Worm (Caenorhabditis elegans): ENCODE data around the gene nhr-264.

Gene nhr-264

ce11 chrIV:9336538-9337090 lies 42.9 kb upstream of the nhr-264 start, which contains the start of gene T20D3.5:
Gene T20D3.5, plus strand, starts transcription at chrIV:9337040.
- no peak for TF ChIP-seq lin-13 (GFP tag; optimal IDR thresholded peaks at IDR 0.05)
- no peak for TF ChIP-seq lir-3 (tag; optimal IDR thresholded peaks at IDR 0.05)
- TF ChIP-seq set-16 (GFP tag; IDR thresholded peaks at IDR 0.05): no peak
- TF ChIP-seq dmd-8 (GFP tag; IDR thresholded peaks at IDR 0.05): no peak
- no peak for TF ChIP-seq nhr-237 (tag; optimal IDR thresholded peaks at IDR 0.05)
- no peak for TF ChIP-seq hmg-1.1 (GFP tag; IDR thresholded peaks at IDR 0.05)
- peak; percentile 67 for TF ChIP-seq unc-130 (GFP tag; optimal IDR thresholded peaks at IDR 0.05)
- TF ChIP-seq daf-8 (GFP tag; IDR thresholded peaks at IDR 0.05): no peak
- no peak for TF ChIP-seq mep-1 (tag; optimal IDR thresholded peaks at IDR 0.05)
- TF ChIP-seq mes-2 (tag; optimal IDR thresholded peaks at IDR 0.05; ENCODE audit: poor library complexity, severe bottlenecking): peak; percentile 66
- no peak for TF ChIP-seq T20F7.1 (GFP tag; optimal IDR thresholded peaks at IDR 0.05)
- no peak for TF ChIP-seq aly-2 (tag; optimal IDR thresholded peaks at IDR 0.05)

- TF ChIP-seq unc-62 (GFP tag; optimal IDR thresholded peaks at IDR 0.05 in 1 of 2) (no peak), unc-62 (tag; optimal IDR thresholded peaks at IDR 0.05) (no peak), spr-1 (tag; optimal IDR thresholded peaks at IDR 0.05) (no peak), ceh-44 (GFP tag; IDR thresholded peaks at IDR 0.05) (no peak), dmd-6 (GFP tag; IDR thresholded peaks at IDR 0.05) (peak; percentile 75), ceh-82 (tag; optimal IDR thresholded peaks at IDR 0.05) (no peak), ZK337.2 (GFP tag; IDR thresholded peaks at IDR 0.05) (no peak), hlh-30 (tag; optimal IDR thresholded peaks at IDR 0.05; ENCODE audit: insufficient read depth) (peak; percentile 57), mep-1 (tag; optimal IDR thresholded peaks at IDR 0.05) (peak; percentile 55), nhr-77 (tag; optimal IDR thresholded peaks at IDR 0.05) (peak; percentile 23), hmg-1.1 (GFP tag; IDR thresholded peaks at IDR 0.05) (0 out of 2 replicates have a peak, but pooled peaks have one; percentile 40), dve-1 (tag; optimal IDR thresholded peaks at IDR 0.05; ENCODE audit: insufficient read depth) (peak; percentile 69), daf-16 (GFP tag; optimal IDR thresholded peaks at IDR 0.05) (no peak), daf-16 (tag; optimal IDR thresholded peaks at IDR 0.05) (peak; percentile 64), ceh-20 (GFP tag; IDR thresholded peaks at IDR 0.05) (0 out of 2 replicates have a peak, but pooled peaks have one; percentile 8), nhr-25 (tag; optimal IDR thresholded peaks at IDR 0.05; ENCODE audit: borderline replicate concordance, insufficient read depth) (no peak), pqm-1 (tag; optimal IDR thresholded peaks at IDR 0.05) (peak; percentile 24), lsy-2 (tag; optimal IDR thresholded peaks at IDR 0.05) (peak in 1 of 2 experiments; percentile 57), mxl-3 (GFP tag; optimal IDR thresholded peaks at IDR 0.05) (no peak), mes-2 (tag; optimal IDR thresholded peaks at IDR 0.05; ENCODE audit: poor library complexity, severe bottlenecking) (peak; percentile 56), lin-38 (GFP tag; IDR thresholded peaks at IDR 0.05) (peak; percentile 29; the same call in 1 of the 2 replicates), snpc-1.2 (GFP tag; IDR thresholded peaks at IDR 0.05) (no peak), ztf-11 (tag; optimal IDR thresholded peaks at IDR 0.05) (no peak), gei-8 (GFP tag; optimal IDR thresholded peaks at IDR 0.05) (no peak), cey-2 (tag; optimal IDR thresholded peaks at IDR 0.05; ENCODE audit: borderline replicate concordance, insufficient read depth) (no peak), hlh-11 (tag; optimal IDR thresholded peaks at IDR 0.05) (peak; percentile 64), dpl-1 (GFP tag; optimal IDR thresholded peaks at IDR 0.05) (peak; percentile 35), ctbp-1 (GFP tag; IDR thresholded peaks at IDR 0.05) (no peak), ceh-32 (tag; optimal IDR thresholded peaks at IDR 0.05; ENCODE audit: poor library complexity) (no peak), saeg-2 (GFP tag; IDR thresholded peaks at IDR 0.05) (no peak), pha-4 (GFP tag; IDR thresholded peaks at IDR 0.05) (no peak), pha-4 (tag; optimal IDR thresholded peaks at IDR 0.05) (peak; percentile 40), nhr-102 (tag; optimal IDR thresholded peaks at IDR 0.05) (no peak), nhr-28 (tag; optimal IDR thresholded peaks at IDR 0.05) (peak; percentile 27), zag-1 (tag; optimal IDR thresholded peaks at IDR 0.05) (no peak), lin-1 (GFP tag; IDR thresholded peaks at IDR 0.05) (peak; percentile 49; the same call in 1 of the 2 replicates), daf-19 (GFP tag; conservative IDR thresholded peaks at IDR 0.05) (no peak), nhr-76 (tag; optimal IDR thresholded peaks at IDR 0.05) (no peak)
Measured at ce11 chrIV:9335552-9336251, 42.0 kb upstream of the nhr-264 start, which contains the start of the genes coa-4 and T20D3.14. Gene coa-4, minus strand, starts transcription at chrIV:9335602. Gene T20D3.14, minus strand, starts transcription at chrIV:9335909.
